Worm (Caenorhabditis elegans): ENCODE results near the gene T13H10.2.
A peak's percentile ranks its signal among the peaks of the same experiment; 100 is the strongest.

The T13H10.2 gene

DNA sequence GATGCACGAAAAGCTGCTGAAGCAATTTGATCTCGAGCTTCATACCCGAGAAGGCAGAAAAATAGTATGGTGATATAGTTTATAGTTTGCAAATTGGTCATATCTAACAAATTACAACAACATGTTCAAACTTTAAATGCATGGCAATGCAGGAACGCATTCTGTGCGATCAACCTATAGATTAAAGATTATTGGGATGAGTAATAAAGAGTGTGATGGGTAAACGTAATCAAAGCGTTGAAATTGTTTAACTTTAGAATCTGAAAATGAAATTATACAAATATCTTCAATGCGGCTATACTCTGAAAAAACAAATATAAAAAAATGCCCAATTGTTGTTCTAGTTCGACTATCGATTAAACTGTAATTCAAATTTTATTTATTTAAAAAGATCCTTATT, 12.2 kb downstream of the T13H10.2 start, which contains the start of gene C47E12.14:
Gene C47E12.14, minus strand, starts transcription at position 101 of the 400 bp plus-strand sequence.
- TF ChIP-seq hlh-1 (tag; optimal IDR thresholded peaks at IDR 0.05) (no peak), ceh-43 (GFP tag; optimal IDR thresholded peaks at IDR 0.05) (no peak), mls-2 (tag; optimal IDR thresholded peaks at IDR 0.05) (no peak), tbx-8 (GFP tag; optimal IDR thresholded peaks at IDR 0.05) (no peak), sptf-1 (tag; optimal IDR thresholded peaks at IDR 0.05) (no peak), nhr-28 (tag; optimal IDR thresholded peaks at IDR 0.05) (no peak), elt-1 (tag; optimal IDR thresholded peaks at IDR 0.05; ENCODE audit: borderline replicate concordance, insufficient read depth) (no peak), ces-1 (GFP tag; optimal IDR thresholded peaks at IDR 0.05) (no peak)

DNA sequence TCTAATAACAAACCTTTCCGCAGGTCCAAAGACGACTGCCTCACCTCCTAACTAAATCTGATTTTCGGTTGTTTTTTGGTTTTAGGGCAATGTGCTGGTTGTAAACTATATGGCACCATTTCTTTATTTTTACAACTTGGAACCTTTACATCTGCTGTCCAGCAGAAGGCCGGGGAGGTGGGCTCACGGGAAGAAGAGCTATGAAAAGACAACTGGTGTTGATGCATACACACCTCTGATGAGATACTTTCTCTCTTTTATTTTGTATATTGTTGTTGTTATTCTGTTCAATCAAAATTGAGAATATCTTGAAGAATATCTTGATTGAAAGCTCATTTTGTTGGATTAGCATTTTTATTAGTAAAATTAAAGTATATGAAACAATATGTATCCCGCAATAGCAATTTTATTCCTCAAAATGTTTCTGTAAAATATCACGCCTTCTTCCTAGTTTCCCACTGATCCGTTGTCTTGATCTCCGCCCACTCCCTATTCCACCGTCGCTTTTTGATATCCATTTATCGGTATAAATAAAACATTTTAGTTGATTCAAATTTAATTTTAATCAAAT, 13.6 kb downstream of the T13H10.2 start, which contains the start of gene dhp-2:
Gene dhp-2, plus strand, starts transcription at position 521 of the 571 bp plus-strand sequence.
- TF ChIP-seq hlh-1 (tag; optimal IDR thresholded peaks at IDR 0.05) (peak; percentile 83), ces-1 (GFP tag; optimal IDR thresholded peaks at IDR 0.05) (no peak)

DNA sequence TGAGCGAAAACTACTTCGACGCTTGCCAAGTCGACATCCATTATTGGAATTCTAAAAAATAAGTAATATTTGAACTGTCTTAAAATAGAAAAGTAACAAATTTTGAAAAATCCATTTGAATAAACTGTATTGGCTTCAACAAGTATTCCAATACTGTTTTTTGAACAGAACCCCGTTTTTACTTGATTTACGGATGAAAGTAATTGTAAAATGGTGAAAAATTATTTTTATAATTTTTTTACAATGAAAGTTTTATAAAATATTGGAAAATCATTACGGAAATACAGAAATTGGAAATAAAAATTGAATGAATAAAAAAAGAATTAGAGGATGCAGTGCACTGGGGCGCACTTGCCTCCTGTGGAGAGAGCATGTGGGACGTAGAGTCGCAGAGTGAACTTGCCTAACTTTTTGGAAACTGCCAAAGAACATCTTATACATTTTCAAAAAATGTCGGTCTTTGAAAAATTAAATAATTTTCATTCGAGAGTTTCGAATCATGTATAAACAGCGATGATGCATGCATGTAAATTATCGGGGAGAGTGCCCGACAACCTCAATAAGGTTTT, 18.3 kb downstream of the T13H10.2 start, which contains the start of gene rrp-1:
Gene rrp-1, minus strand, starts transcription at position 51 of the 569 bp plus-strand sequence.
- TF ChIP-seq ces-1 (GFP tag; optimal IDR thresholded peaks at IDR 0.05) (no peak), blmp-1 (tag; optimal IDR thresholded peaks at IDR 0.05) (no peak), unc-39 (tag; optimal IDR thresholded peaks at IDR 0.05) (no peak), elt-3 (tag; optimal IDR thresholded peaks at IDR 0.05) (no peak), ceh-83 (GFP tag; optimal IDR thresholded peaks at IDR 0.05) (no peak), bed-3 (GFP tag; optimal IDR thresholded peaks at IDR 0.05) (no peak), ham-2 (GFP tag; optimal IDR thresholded peaks at IDR 0.05) (no peak), cnd-1 (tag; optimal IDR thresholded peaks at IDR 0.05) (no peak), lin-32 (GFP tag; optimal IDR thresholded peaks at IDR 0.05) (no peak), pha-4 (tag; optimal IDR thresholded peaks at IDR 0.05) (no peak), zip-8 (tag; optimal IDR thresholded peaks at IDR 0.05) (no peak), mep-1 (tag; optimal IDR thresholded peaks at IDR 0.05) (no peak), ceh-39 (tag; optimal IDR thresholded peaks at IDR 0.05) (no peak)

DNA sequence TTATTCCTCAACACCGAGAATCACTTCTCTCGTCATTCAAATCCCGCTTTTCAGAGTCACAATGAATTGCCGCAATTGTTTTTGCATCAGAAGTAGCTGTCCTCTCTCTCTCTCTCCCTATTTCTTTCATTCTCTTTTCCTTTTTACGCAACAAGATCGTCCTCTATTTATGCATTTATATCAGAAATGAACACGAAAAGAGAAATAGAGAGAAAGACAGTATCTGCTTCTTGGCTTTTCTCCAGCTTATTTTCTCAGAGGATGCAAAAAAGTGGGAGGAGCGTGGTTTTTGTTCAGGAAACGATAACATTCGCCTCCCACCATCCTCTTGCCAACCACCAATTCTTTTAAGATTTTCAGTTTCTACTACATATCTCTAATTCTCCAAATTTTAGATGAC, 18.9 kb downstream of the T13H10.2 start, which contains the start of gene mam-2:
Gene mam-2, plus strand, starts transcription at position 301 of the 400 bp plus-strand sequence.
- TF ChIP-seq nhr-2 (tag; optimal IDR thresholded peaks at IDR 0.05) (no peak), ham-2 (GFP tag; optimal IDR thresholded peaks at IDR 0.05) (peak; percentile 33)

DNA sequence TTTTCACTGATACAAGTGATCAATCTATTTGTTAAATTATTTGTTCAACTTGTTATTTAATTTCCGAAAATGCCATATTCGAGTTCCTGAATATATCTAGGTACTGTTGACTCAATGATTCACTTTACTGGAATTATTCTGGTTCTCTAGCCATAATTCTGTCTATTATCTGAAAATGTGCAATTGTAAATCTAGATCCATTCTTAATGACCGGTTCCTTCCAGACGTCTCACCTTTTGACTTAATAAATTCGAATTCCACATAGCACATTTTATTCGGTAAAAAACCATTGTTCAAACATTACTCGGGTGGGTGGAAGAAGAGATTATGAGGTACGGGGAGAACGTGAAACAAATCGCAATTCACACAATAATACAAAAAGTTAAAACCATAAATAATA, 25.4 kb downstream of the T13H10.2 start:
- TF ChIP-seq unc-39 (tag; optimal IDR thresholded peaks at IDR 0.05) (no peak), ceh-43 (GFP tag; optimal IDR thresholded peaks at IDR 0.05) (no peak), mls-2 (tag; optimal IDR thresholded peaks at IDR 0.05) (no peak)

DNA sequence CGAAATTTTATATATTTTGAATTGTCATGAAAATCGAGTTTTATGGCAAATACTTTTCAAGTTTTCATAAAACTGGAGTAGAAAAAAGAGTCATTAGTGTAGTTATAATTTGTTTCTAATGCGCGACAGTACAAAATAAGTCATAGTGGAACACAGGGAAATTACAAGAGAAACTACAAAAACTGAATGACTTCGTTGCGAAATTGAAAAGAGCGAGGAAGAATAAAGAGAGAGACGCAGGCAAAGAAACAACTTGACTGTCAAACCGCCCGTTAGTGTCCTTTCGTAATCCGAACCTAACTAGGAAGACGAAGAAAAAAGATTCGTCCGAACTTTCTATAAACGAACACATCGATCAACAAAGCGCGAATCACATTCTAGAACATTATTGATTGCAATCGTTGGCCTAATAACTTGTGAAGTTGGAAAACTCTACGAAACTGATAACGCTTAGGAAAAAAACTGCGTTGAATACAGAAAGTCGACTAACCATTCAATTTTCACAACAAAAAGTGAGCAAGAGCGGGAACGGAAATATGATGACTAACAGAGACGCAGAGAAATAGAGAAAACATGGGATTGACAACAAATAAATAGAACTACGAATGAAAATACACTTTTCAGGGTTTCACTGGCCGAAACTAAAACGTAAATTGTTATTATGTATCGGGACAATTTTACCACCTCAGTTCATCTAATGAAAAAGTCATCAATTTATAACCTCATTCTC, 29.5 kb downstream of the T13H10.2 start:
- TF ChIP-seq tbx-8 (GFP tag; optimal IDR thresholded peaks at IDR 0.05) (no peak), nhr-12 (tag; optimal IDR thresholded peaks at IDR 0.05) (no peak)

DNA sequence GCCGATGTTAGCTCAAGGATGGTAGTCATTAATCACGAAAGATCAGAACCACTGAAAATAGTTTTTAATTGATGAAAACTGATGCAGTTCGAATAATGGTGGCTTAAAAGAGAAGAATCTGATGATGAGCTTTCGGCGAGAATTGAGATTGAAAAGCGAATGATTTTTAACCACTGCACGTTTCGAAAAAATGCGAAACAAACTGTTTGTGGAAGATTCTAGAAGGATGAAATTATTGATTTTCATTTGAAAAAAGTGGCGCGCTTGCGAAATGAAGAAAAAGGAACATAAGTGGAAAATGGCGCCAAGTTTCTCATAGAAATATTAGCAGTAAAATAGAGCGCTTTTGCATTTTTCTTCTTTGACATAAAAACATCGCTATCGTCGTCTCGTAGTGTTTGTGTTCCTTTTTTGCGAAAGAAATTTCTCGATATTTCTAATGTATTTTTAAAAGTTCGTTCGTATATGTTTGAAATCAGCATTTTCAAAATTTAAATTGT, 30.9 kb downstream of the T13H10.2 start, which contains the start of gene uba-1:
Gene uba-1, minus strand, starts transcription at position 51 of the 500 bp plus-strand sequence.
- TF ChIP-seq ces-1 (GFP tag; optimal IDR thresholded peaks at IDR 0.05) = no peak
- TF ChIP-seq ceh-39 (tag; optimal IDR thresholded peaks at IDR 0.05) = no peak
- no peak for TF ChIP-seq nhr-76 (tag; optimal IDR thresholded peaks at IDR 0.05)
- TF ChIP-seq nhr-237 (tag; optimal IDR thresholded peaks at IDR 0.05) = no peak
- no peak for TF ChIP-seq ham-2 (GFP tag; optimal IDR thresholded peaks at IDR 0.05)
- no peak for TF ChIP-seq unc-62 (GFP tag; optimal IDR thresholded peaks at IDR 0.05)
- TF ChIP-seq nhr-2 (tag; optimal IDR thresholded peaks at IDR 0.05) = no peak
- no peak for TF ChIP-seq sptf-1 (tag; optimal IDR thresholded peaks at IDR 0.05)
- no peak for TF ChIP-seq mep-1 (tag; optimal IDR thresholded peaks at IDR 0.05)
- TF ChIP-seq hlh-1 (tag; optimal IDR thresholded peaks at IDR 0.05) = no peak

All from whole organism, mixed stage, embryonic.